Worm (Caenorhabditis elegans): Measurements from ENCODE around the gene irg-7.

Gene irg-7

DNA sequence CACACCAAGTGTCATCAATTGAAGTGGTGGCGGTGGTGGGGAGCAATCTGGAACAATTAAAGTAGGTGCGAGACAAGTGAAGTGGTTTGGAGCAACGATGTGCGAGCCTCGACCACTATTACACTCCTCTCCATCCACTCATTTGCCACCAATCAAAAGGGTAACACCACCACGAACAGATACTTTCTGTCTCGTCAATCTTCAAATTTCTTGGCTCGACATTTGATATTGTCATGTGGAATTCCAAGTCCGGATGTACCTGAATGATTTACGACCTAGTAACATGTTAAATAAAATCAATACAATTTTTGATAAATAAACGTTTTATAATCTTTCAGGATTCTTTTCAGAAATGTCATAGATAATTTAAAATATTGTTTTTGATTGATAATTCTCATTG lies 27.4 kb upstream of the irg-7 start, which contains the start of gene sul-1:
TSS of gene sul-1 (minus strand) at position 101 of the 400 bp plus-strand sequence.
- TF ChIP-seq R02D3.7 (tag; optimal IDR thresholded peaks at IDR 0.05) (no peak), alr-1 (tag; optimal IDR thresholded peaks at IDR 0.05) (no peak), ztf-1 (GFP tag; conservative IDR thresholded peaks at IDR 0.05) (no peak), unc-39 (tag; optimal IDR thresholded peaks at IDR 0.05) (no peak)

DNA sequence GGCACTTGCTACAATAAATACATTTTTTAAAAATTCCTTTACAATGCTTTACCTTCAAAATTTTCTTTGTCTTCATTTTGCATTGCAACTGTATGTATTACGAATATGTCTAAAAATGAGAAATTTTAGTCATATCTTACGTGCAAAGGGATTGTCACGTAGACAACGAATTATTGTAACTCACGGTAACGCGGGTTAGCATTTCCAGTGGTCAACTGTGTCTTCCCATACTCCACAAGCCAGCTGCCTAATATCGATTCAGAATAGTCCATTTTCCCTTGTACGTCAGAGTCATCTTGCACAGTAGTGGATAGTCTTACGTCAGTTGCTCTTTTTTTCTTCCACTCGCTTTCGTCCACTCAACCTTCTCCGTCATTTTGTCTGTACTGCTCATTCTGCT lies 19.2 kb upstream of the irg-7 start, which contains the start of gene fbxb-71:
TSS of gene fbxb-71 (plus strand) at position 301 of the 400 bp plus-strand sequence.
- no peak for TF ChIP-seq nhr-77 (tag; optimal IDR thresholded peaks at IDR 0.05)
- TF ChIP-seq unc-39 (tag; optimal IDR thresholded peaks at IDR 0.05) = no peak
- no peak for TF ChIP-seq aly-2 (tag; optimal IDR thresholded peaks at IDR 0.05)
- TF ChIP-seq elt-1 (tag; optimal IDR thresholded peaks at IDR 0.05) = no peak
- no peak for TF ChIP-seq nhr-129 (tag; optimal IDR thresholded peaks at IDR 0.05)
- TF ChIP-seq mdl-1 (tag; optimal IDR thresholded peaks at IDR 0.05) = no peak
- no peak for TF ChIP-seq nhr-11 (tag; optimal IDR thresholded peaks at IDR 0.05)
- no peak for TF ChIP-seq unc-62 (GFP tag; optimal IDR thresholded peaks at IDR 0.05)
- no peak for TF ChIP-seq crh-2 (tag; optimal IDR thresholded peaks at IDR 0.05)
- TF ChIP-seq gmeb-1 (tag; optimal IDR thresholded peaks at IDR 0.05) = no peak
- TF ChIP-seq ztf-11 (tag; optimal IDR thresholded peaks at IDR 0.05) = no peak
- no peak for TF ChIP-seq unc-55 (GFP tag; optimal IDR thresholded peaks at IDR 0.05)
- TF ChIP-seq ztf-4 (tag; optimal IDR thresholded peaks at IDR 0.05) = no peak
- TF ChIP-seq ZK546.5 (tag; optimal IDR thresholded peaks at IDR 0.05) = no peak
- no peak for TF ChIP-seq ceh-16 (tag; optimal IDR thresholded peaks at IDR 0.05)
- no peak for TF ChIP-seq nhr-21 (tag; optimal IDR thresholded peaks at IDR 0.05)

DNA sequence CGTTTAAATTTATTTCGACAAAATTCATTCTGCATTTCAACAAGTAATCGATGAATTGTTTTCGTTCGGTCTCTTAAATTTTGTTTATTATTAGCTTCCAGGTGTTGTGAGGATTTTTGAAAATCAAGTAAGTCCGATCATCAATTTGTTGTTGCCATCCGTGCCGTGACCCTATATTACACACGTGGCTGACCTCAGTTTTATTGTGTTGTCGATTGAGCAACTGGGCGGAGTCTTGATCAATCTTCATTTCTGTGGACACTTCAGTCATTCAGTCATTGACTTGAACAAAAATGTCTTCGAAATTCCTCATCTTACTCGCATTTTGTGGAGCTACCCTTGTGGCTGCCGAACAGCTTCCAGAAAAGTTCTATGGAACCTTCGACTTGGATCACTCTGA lies 17.1 kb upstream of the irg-7 start, which contains the start of gene lbp-2:
TSS of gene lbp-2 (plus strand) at position 102 of the 400 bp plus-strand sequence.
- TF ChIP-seq lsy-2 (tag; optimal IDR thresholded peaks at IDR 0.05) = no peak
- peak; percentile 3 for TF ChIP-seq mab-5 (tag; optimal IDR thresholded peaks at IDR 0.05)
- TF ChIP-seq nhr-129 (tag; optimal IDR thresholded peaks at IDR 0.05) = peak; percentile 53
- no peak for TF ChIP-seq peb-1 (tag; optimal IDR thresholded peaks at IDR 0.05)
- no peak for TF ChIP-seq nhr-25 (tag; optimal IDR thresholded peaks at IDR 0.05)
- TF ChIP-seq ceh-16 (tag; optimal IDR thresholded peaks at IDR 0.05) = no peak

DNA sequence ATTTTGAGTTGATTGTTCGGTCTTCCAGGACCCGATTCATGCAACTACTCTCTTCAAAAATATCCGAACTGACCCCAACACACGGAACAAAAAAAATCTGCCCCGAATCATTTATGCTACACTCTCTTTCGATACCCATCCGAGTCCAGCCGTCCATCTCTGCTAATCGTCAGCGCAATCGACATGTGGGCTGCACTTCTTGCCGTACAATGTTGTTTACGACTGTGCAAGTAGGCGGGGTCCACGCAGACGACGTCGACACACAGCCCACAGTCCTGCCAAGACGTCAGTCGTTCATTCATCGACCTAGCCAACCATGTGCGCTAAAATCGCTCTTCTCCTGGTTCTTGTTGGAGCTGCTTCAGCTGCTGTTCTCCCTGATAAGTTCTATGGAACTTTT lies 15.4 kb upstream of the irg-7 start, which contains the start of gene lbp-1:
TSS of gene lbp-1 (plus strand) at position 301 of the 400 bp plus-strand sequence.
- no peak for TF ChIP-seq blmp-1 (tag; optimal IDR thresholded peaks at IDR 0.05; ENCODE audit: insufficient read depth)

DNA sequence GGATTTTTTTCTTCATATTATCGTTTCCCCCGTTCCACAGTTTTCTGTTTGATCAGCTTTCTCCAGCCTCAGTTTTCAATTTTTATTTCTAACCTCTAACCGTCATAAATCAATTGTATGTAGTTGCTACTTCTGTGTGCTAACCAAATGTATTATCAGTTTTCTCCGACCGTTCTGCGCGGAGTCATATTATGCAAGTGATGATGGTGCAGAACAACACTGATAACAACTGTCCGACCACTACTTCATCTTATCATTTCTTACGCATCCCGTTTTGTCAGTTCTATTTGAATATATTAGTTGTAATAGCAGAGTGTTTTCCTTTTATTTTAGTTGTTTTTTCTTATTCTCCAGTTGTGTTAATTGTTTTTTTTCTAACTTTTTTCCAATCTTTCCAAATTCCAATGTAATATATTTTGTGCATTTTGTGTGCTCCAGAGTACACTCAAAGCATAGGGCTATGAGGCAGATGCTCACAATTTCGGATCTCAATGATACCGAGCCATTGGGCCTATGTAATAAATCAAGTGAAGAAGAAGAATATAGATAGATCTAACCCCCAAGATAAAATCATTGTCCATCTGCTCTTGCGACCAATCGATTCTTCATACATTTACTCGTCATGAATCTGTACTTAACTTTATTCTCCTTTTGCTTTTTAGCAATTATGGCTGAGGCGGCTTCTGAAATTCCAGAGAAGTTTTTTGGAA lies 13.5 kb upstream of the irg-7 start, which contains the start of gene lbp-3:
TSS of gene lbp-3 (plus strand) at position 589 of the 710 bp plus-strand sequence.
- TF ChIP-seq crh-2 (tag; optimal IDR thresholded peaks at IDR 0.05) = peak; percentile 85
- peak; percentile 17 for TF ChIP-seq sma-3 (GFP tag; optimal IDR thresholded peaks at IDR 0.05)
- no peak for TF ChIP-seq peb-1 (tag; optimal IDR thresholded peaks at IDR 0.05)
- TF ChIP-seq lin-39 (tag; optimal IDR thresholded peaks at IDR 0.05) = no peak
- peak; percentile 82 for TF ChIP-seq sma-9 (GFP tag; optimal IDR thresholded peaks at IDR 0.05)
- no peak for TF ChIP-seq sma-9 (tag; optimal IDR thresholded peaks at IDR 0.05)
- TF ChIP-seq mab-5 (tag; optimal IDR thresholded peaks at IDR 0.05) = peak; percentile 53
- TF ChIP-seq ceh-16 (tag; optimal IDR thresholded peaks at IDR 0.05) = no peak
- TF ChIP-seq ama-1 (optimal IDR thresholded peaks at IDR 0.05) = no peak
- TF ChIP-seq lin-13 (GFP tag; optimal IDR thresholded peaks at IDR 0.05) = no peak
- peak; percentile 99 for TF ChIP-seq nhr-129 (tag; optimal IDR thresholded peaks at IDR 0.05)
- no peak for TF ChIP-seq C34F6.9 (tag; optimal IDR thresholded peaks at IDR 0.05)
- TF ChIP-seq lsy-2 (tag; optimal IDR thresholded peaks at IDR 0.05) = peak in 1 of 2 experiments; percentile 30
- TF ChIP-seq nhr-237 (tag; optimal IDR thresholded peaks at IDR 0.05) = no peak
- TF ChIP-seq fos-1 (tag; optimal IDR thresholded peaks at IDR 0.05) = peak; percentile 98
- TF ChIP-seq egl-27 (tag; optimal IDR thresholded peaks at IDR 0.05) = no peak
- TF ChIP-seq alr-1 (tag; optimal IDR thresholded peaks at IDR 0.05) = no peak
- TF ChIP-seq elt-3 (tag; optimal IDR thresholded peaks at IDR 0.05) = no peak
- TF ChIP-seq F13H6.1 (tag; optimal IDR thresholded peaks at IDR 0.05) = peak; percentile 37
- peak; percentile 33 for TF ChIP-seq gmeb-1 (tag; optimal IDR thresholded peaks at IDR 0.05)
- TF ChIP-seq unc-39 (tag; optimal IDR thresholded peaks at IDR 0.05) = no peak
- TF ChIP-seq zag-1 (tag; optimal IDR thresholded peaks at IDR 0.05) = no peak
- TF ChIP-seq nhr-21 (tag; optimal IDR thresholded peaks at IDR 0.05) = no peak
- no peak for TF ChIP-seq aly-2 (tag; optimal IDR thresholded peaks at IDR 0.05)
- TF ChIP-seq nhr-6 (tag; optimal IDR thresholded peaks at IDR 0.05) = no peak
- no peak for TF ChIP-seq mdl-1 (tag; optimal IDR thresholded peaks at IDR 0.05)

Measured in whole organism, L2 larva.